Worm (Caenorhabditis elegans) whole organism, L4 larva: ENCODE measurements around the gene F56A8.3.
A peak's percentile ranks its signal among the peaks of the same experiment; 100 is the strongest.

Source experiments
- D1046.2 ChIP-seq: fragments of 200-800 bp; sonication (Bioruptor generic); IDR thresholded peaks from 2 replicates; pipeline ENCODE4 v1.3.6; 2022; ENCODE audit warnings: missing genetic modification characterization, missing compliant biosample characterization
- F10B5.3 ChIP-seq: sonication (generic microtip); optimal IDR thresholded peaks from 2 replicates; lab custom pipeline; 2016; ENCODE audit warnings: mild to moderate bottlenecking, missing genetic modification characterization, missing compliant biosample characterization
- F26F4.8 ChIP-seq: fragments of 200-800 bp; sonication (Bioruptor generic); conservative IDR thresholded peaks from 2 replicates; pipeline ENCODE4 v1.3.6; 2022; ENCODE audit warnings: missing genetic modification characterization, missing compliant biosample characterization
- F37D6.2 ChIP-seq: sonication (generic microtip); optimal IDR thresholded peaks from 2 replicates; lab custom pipeline; 2016; ENCODE audit warnings: mild to moderate bottlenecking, missing genetic modification characterization, missing compliant biosample characterization
- R02D3.7 ChIP-seq: fragments of 150-350 bp; sonication (generic microtip); optimal IDR thresholded peaks from 3 replicates; lab custom pipeline; 2014; ENCODE audit warnings: missing biosample characterization, missing genetic modification characterization
- T20F7.1 ChIP-seq: fragments of 200-800 bp; sonication (Bioruptor generic); optimal IDR thresholded peaks from 2 replicates; lab custom pipeline; 2018; ENCODE audit warnings: mild to moderate bottlenecking, missing genetic modification characterization, missing compliant biosample characterization
- T26A8.4 ChIP-seq: fragments of 200-800 bp; sonication (Bioruptor generic); IDR thresholded peaks from 2 replicates; pipeline ENCODE4 v1.3.6; 2022; ENCODE audit warnings: missing genetic modification characterization, missing compliant biosample characterization
- Y105C5A.15 ChIP-seq: fragments of 200-800 bp; sonication (Bioruptor generic); IDR thresholded peaks from 2 replicates; pipeline ENCODE4 v1.3.6; 2022; ENCODE audit warnings: missing genetic modification characterization, missing compliant biosample characterization
- Y48G9A.11 ChIP-seq: fragments of 200-800 bp; sonication (Bioruptor generic); IDR thresholded peaks from 2 replicates; pipeline ENCODE4 v1.3.6; 2022; ENCODE audit warnings: missing genetic modification reagents, missing genetic modification characterization, missing compliant biosample characterization
- ZK337.2 ChIP-seq: fragments of 200-800 bp; sonication (Bioruptor generic); IDR thresholded peaks from 2 replicates; pipeline ENCODE4 v1.3.6; 2022; ENCODE audit warnings: missing genetic modification reagents, missing genetic modification characterization, missing compliant biosample characterization
- aly-2 ChIP-seq: sonication (generic microtip); optimal IDR thresholded peaks from 2 replicates; lab custom pipeline; 2018; ENCODE audit warnings: missing biosample characterization, missing genetic modification characterization
- ceh-20 ChIP-seq: fragments of 200-800 bp; sonication (Bioruptor generic); IDR thresholded peaks from 2 replicates; pipeline ENCODE4 v1.3.6; 2022; ENCODE audit warnings: missing genetic modification reagents, missing genetic modification characterization, missing compliant biosample characterization
- ceh-62 ChIP-seq: sonication (generic microtip); optimal IDR thresholded peaks from 2 replicates; lab custom pipeline; 2017; ENCODE audit warnings: missing biosample characterization, missing genetic modification characterization
- ces-1 ChIP-seq: fragments of 150-350 bp; sonication (generic microtip); optimal IDR thresholded peaks from 4 replicates; lab custom pipeline; 2014; ENCODE audit warnings: missing biosample characterization, missing genetic modification reagents, missing genetic modification characterization
- ctbp-1 ChIP-seq: fragments of 200-800 bp; sonication (Bioruptor generic); IDR thresholded peaks from 2 replicates; pipeline ENCODE4 v1.3.6; 2022; ENCODE audit warnings: missing genetic modification reagents, missing genetic modification characterization, missing compliant biosample characterization
- dmd-6 ChIP-seq: fragments of 200-800 bp; sonication (Bioruptor generic); IDR thresholded peaks from 2 replicates; pipeline ENCODE4 v1.3.6; 2022; ENCODE audit warnings: missing genetic modification reagents, missing genetic modification characterization, missing compliant biosample characterization
- dmd-9 ChIP-seq: fragments of 200-800 bp; sonication (Bioruptor generic); IDR thresholded peaks from 2 replicates; pipeline ENCODE4 v1.3.6; 2022; ENCODE audit warnings: missing genetic modification reagents, missing genetic modification characterization, missing compliant biosample characterization
- dpl-1 ChIP-seq: fragments of 150-350 bp; optimal IDR thresholded peaks from 2 replicates; lab custom pipeline; 2014; ENCODE audit warnings: missing biosample characterization, missing genetic modification reagents, missing genetic modification characterization
- dve-1 ChIP-seq: sonication (generic microtip); optimal IDR thresholded peaks from 2 replicates; lab custom pipeline; 2017; ENCODE audit warnings: antibody characterized with exemption, mild to moderate bottlenecking, missing genetic modification characterization, missing compliant biosample characterization; ENCODE audit not compliant: insufficient read depth
- egl-27 ChIP-seq: sonication (generic microtip); optimal IDR thresholded peaks from 3 replicates; lab custom pipeline; 2017; ENCODE audit warnings: missing biosample characterization, missing genetic modification reagents, missing genetic modification characterization
- egl-43 ChIP-seq: fragments of 200-800 bp; sonication (Bioruptor generic); IDR thresholded peaks from 2 replicates; pipeline ENCODE4 v1.3.6; 2022; ENCODE audit warnings: missing genetic modification reagents, missing genetic modification characterization, missing compliant biosample characterization
- gei-8 ChIP-seq: fragments of 200-800 bp; sonication (Bioruptor generic); optimal IDR thresholded peaks from 2 replicates; lab custom pipeline; 2018; ENCODE audit warnings: mild to moderate bottlenecking, missing genetic modification characterization, missing compliant biosample characterization
- hlh-11 ChIP-seq: fragments of 200-800 bp; sonication (Bioruptor generic); optimal IDR thresholded peaks from 2 replicates; lab custom pipeline; 2018; ENCODE audit warnings: mild to moderate bottlenecking, missing genetic modification characterization, missing compliant biosample characterization
- hlh-30 ChIP-seq: sonication (generic microtip); optimal IDR thresholded peaks from 2 replicates; lab custom pipeline; 2017; ENCODE audit warnings: antibody characterized with exemption, mild to moderate bottlenecking, missing genetic modification characterization, missing compliant biosample characterization; ENCODE audit not compliant: insufficient read depth
- lin-39 ChIP-seq: fragments of 150-350 bp; optimal IDR thresholded peaks from 2 replicates; lab custom pipeline; 2014; ENCODE audit warnings: missing biosample characterization, missing genetic modification reagents, missing genetic modification characterization
- madf-5 ChIP-seq, 2 experiments: fragments of 200-800 bp; sonication (Bioruptor generic); IDR thresholded peaks; 2 replicates each; pipeline ENCODE4 v1.3.6; 2022; ENCODE audit warnings: missing compliant biosample characterization in 2 of 2, missing genetic modification characterization in 2 of 2
- madf-9 ChIP-seq: fragments of 200-800 bp; sonication (Bioruptor generic); conservative IDR thresholded peaks from 2 replicates; pipeline ENCODE4 v1.3.6; 2022; ENCODE audit warnings: missing genetic modification reagents, missing genetic modification characterization, missing compliant biosample characterization
- mep-1 ChIP-seq: fragments of 150-350 bp; sonication (generic microtip); optimal IDR thresholded peaks from 3 replicates; lab custom pipeline; 2014; ENCODE audit warnings: missing biosample characterization, missing genetic modification characterization
- mes-2 ChIP-seq: sonication (generic microtip); optimal IDR thresholded peaks from 2 replicates; lab custom pipeline; 2016; ENCODE audit warnings: missing genotype, mild to moderate bottlenecking, missing genetic modification characterization, missing compliant biosample characterization; ENCODE audit not compliant: poor library complexity, severe bottlenecking
- mxl-2 ChIP-seq: fragments of 200-800 bp; sonication (Bioruptor generic); conservative IDR thresholded peaks from 2 replicates; pipeline ENCODE4 v1.3.6; 2022; ENCODE audit warnings: missing genetic modification reagents, missing genetic modification characterization, missing compliant biosample characterization
- mxl-3 ChIP-seq: fragments of 200-800 bp; sonication (Bioruptor generic); optimal IDR thresholded peaks from 2 replicates; lab custom pipeline; 2018; ENCODE audit warnings: mild to moderate bottlenecking, missing genetic modification characterization, missing compliant biosample characterization
- nhr-10 ChIP-seq: fragments of 150-350 bp; optimal IDR thresholded peaks from 2 replicates; lab custom pipeline; 2014; ENCODE audit warnings: missing biosample characterization, missing genetic modification characterization
- nhr-102 ChIP-seq: sonication (generic microtip); optimal IDR thresholded peaks from 2 replicates; lab custom pipeline; 2016; ENCODE audit warnings: mild to moderate bottlenecking, missing genetic modification characterization, moderate library complexity, missing compliant biosample characterization
- nhr-11 ChIP-seq: fragments of 150-350 bp; optimal IDR thresholded peaks from 2 replicates; lab custom pipeline; 2014; ENCODE audit warnings: missing biosample characterization, missing genetic modification characterization
- nhr-111 ChIP-seq: fragments of 200-800 bp; sonication (Bioruptor generic); optimal IDR thresholded peaks from 2 replicates; lab custom pipeline; 2018; ENCODE audit warnings: mild to moderate bottlenecking, missing genetic modification characterization, missing compliant biosample characterization
- nhr-237 ChIP-seq: sonication (generic microtip); optimal IDR thresholded peaks from 2 replicates; lab custom pipeline; 2017; ENCODE audit warnings: missing biosample characterization, missing genetic modification characterization
- nhr-48 ChIP-seq: sonication (generic microtip); optimal IDR thresholded peaks from 2 replicates; lab custom pipeline; 2016; ENCODE audit warnings: mild to moderate bottlenecking, missing genetic modification characterization, missing compliant biosample characterization
- pha-4 ChIP-seq, 2 experiments: fragments of 150-350 bp in 1 of 2; fragments of 200-800 bp in 1 of 2; sonication (Bioruptor generic) in 1 of 2; IDR thresholded peaks in 1 of 2; optimal IDR thresholded peaks in 1 of 2; 2 replicates each; pipeline versions ENCODE4 v1.3.6 to Lab custom; 2014 to 2022; ENCODE audit warnings: missing genetic modification characterization in 2 of 2, missing genetic modification reagents in 2 of 2, missing biosample characterization in 1 of 2, missing compliant biosample characterization in 1 of 2
- rbr-2 ChIP-seq: sonication (generic microtip); optimal IDR thresholded peaks from 2 replicates; lab custom pipeline; 2016; ENCODE audit warnings: missing genotype, missing genetic modification characterization, missing compliant biosample characterization
- sdz-12 ChIP-seq: fragments of 200-800 bp; sonication (Bioruptor generic); optimal IDR thresholded peaks from 2 replicates; lab custom pipeline; 2018; ENCODE audit warnings: mild to moderate bottlenecking, missing genetic modification characterization, missing compliant biosample characterization
- set-16 ChIP-seq: fragments of 200-800 bp; sonication (Bioruptor generic); IDR thresholded peaks from 2 replicates; pipeline ENCODE4 v1.3.6; 2022; ENCODE audit warnings: missing genetic modification reagents, missing genetic modification characterization, missing compliant biosample characterization
- skn-1 ChIP-seq: fragments of 150-350 bp; optimal IDR thresholded peaks from 2 replicates; lab custom pipeline; 2014; ENCODE audit warnings: missing biosample characterization, missing genetic modification characterization
- snpc-4 ChIP-seq: fragments of 150-350 bp; optimal IDR thresholded peaks from 2 replicates; lab custom pipeline; 2014; ENCODE audit warnings: missing biosample characterization, missing genetic modification characterization
- tra-1 ChIP-seq: fragments of 200-800 bp; sonication (Bioruptor generic); IDR thresholded peaks from 2 replicates; pipeline ENCODE4 v1.3.6; 2022; ENCODE audit warnings: missing genetic modification reagents, missing genetic modification characterization, missing compliant biosample characterization
- unc-62 ChIP-seq, 3 experiments: fragments of 150-350 bp in 1 of 3; sonication (generic microtip); optimal IDR thresholded peaks in 2 of 3; peaks in 1 of 3; 1 replicate in 1 of 3; 2 replicates in 2 of 3; lab custom pipeline; 2014 to 2017; ENCODE audit warnings: missing biosample characterization in 3 of 3, missing genetic modification characterization in 3 of 3, missing genetic modification reagents in 3 of 3, missing genotype in 1 of 3
- zag-1 ChIP-seq: fragments of 150-350 bp; optimal IDR thresholded peaks from 2 replicates; lab custom pipeline; 2014; ENCODE audit warnings: missing biosample characterization, missing genetic modification characterization
- zfp-3 ChIP-seq: fragments of 200-800 bp; sonication (Bioruptor generic); conservative IDR thresholded peaks from 2 replicates; pipeline ENCODE4 v1.3.6; 2022; ENCODE audit warnings: missing genetic modification reagents, missing genetic modification characterization, missing compliant biosample characterization
- zip-11 ChIP-seq: fragments of 200-800 bp; sonication (Bioruptor generic); IDR thresholded peaks from 2 replicates; pipeline ENCODE4 v1.3.6; 2022; ENCODE audit warnings: missing genetic modification characterization, missing compliant biosample characterization
- ztf-11 ChIP-seq: fragments of 150-350 bp; optimal IDR thresholded peaks from 2 replicates; lab custom pipeline; 2014; ENCODE audit warnings: missing biosample characterization, missing genetic modification characterization

Gene F56A8.3

ce11 chrIII:13275784-13276183, 19.1 kb downstream of the F56A8.3 start (continued):
- TF ChIP-seq set-16 (GFP tag; lab: Robert Waterston, UW) (peak; percentile 80), ztf-11 (tag; lab: Kevin White, UChicago) (no peak), dmd-6 (GFP tag; lab: Robert Waterston, UW) (peak; percentile 36; the same call in 1 of the 2 replicates), zfp-3 (GFP tag; lab: Robert Waterston, UW) (no peak), nhr-11 (peak; percentile 39), R02D3.7 (tag; lab: Kevin White, UChicago) (no peak), nhr-237 (tag; lab: Kevin White, UChicago) (no peak), T26A8.4 (GFP tag; lab: Robert Waterston, UW) (0 out of 2 replicates have a peak, but pooled peaks have one; percentile 25), F37D6.2 (tag; lab: Kevin White, UChicago) (peak; percentile 62), Y48G9A.11 (GFP tag; lab: Robert Waterston, UW) (no peak), madf-9 (GFP tag; lab: Robert Waterston, UW) (0 out of 2 replicates have a peak, but pooled peaks have one; percentile 29), ceh-20 (GFP tag; lab: Robert Waterston, UW) (peak; percentile 58; the same call in 1 of the 2 replicates), nhr-111 (no peak), F10B5.3 (tag; lab: Kevin White, UChicago) (no peak), Y105C5A.15 (GFP tag; lab: Robert Waterston, UW) (no peak), skn-1 (tag; lab: Kevin White, UChicago) (no peak), hlh-11 (tag; lab: Kevin White, UChicago) (peak; percentile 81), snpc-4 (tag; lab: Kevin White, UChicago) (no peak), sdz-12 (GFP tag; lab: Kevin White, UChicago) (peak; percentile 15), tra-1 (GFP tag; lab: Robert Waterston, UW) (no peak), ctbp-1 (GFP tag; lab: Robert Waterston, UW) (peak; percentile 80), pha-4 (GFP tag; IDR thresholded peaks at IDR 0.05; lab: Robert Waterston, UW) (no peak), pha-4 (tag; optimal IDR thresholded peaks at IDR 0.05; lab: Kevin White, UChicago) (no peak), lin-39 (tag; lab: Kevin White, UChicago) (peak; percentile 39), egl-43 (peak; percentile 85; the same call in 1 of the 2 replicates), nhr-10 (tag; lab: Kevin White, UChicago) (no peak), zag-1 (peak; percentile 56), nhr-102 (tag; lab: Kevin White, UChicago) (no peak), ces-1 (GFP tag; lab: Kevin White, UChicago) (no peak), egl-27 (tag; lab: Kevin White, UChicago) (no peak), D1046.2 (no peak), T20F7.1 (GFP tag; lab: Kevin White, UChicago) (no peak), ZK337.2 (GFP tag; lab: Robert Waterston, UW) (0 out of 2 replicates have a peak, but pooled peaks have one; percentile 44), ceh-62 (no peak), zip-11 (no peak), F26F4.8 (no peak), nhr-48 (tag; lab: Kevin White, UChicago) (no peak), hlh-30 (peak; percentile 85), dve-1 (tag; lab: Kevin White, UChicago) (peak; percentile 60), mxl-3 (GFP tag; lab: Kevin White, UChicago) (no peak), mxl-2 (no peak), mep-1 (tag; lab: Kevin White, UChicago) (peak; percentile 74), rbr-2 (tag; lab: Kevin White, UChicago) (peak; percentile 83), dpl-1 (GFP tag; lab: Kevin White, UChicago) (peak; percentile 48), mes-2 (tag; lab: Kevin White, UChicago) (peak; percentile 41), unc-62 (GFP tag; optimal IDR thresholded peaks at IDR 0.05 in 1 of 2; lab: Kevin White, UChicago) (peak in 1 of 2 experiments; percentile 99), unc-62 (tag; optimal IDR thresholded peaks at IDR 0.05; lab: Kevin White, UChicago) (no peak), madf-5 (GFP tag; IDR thresholded peaks at IDR 0.05; lab: Robert Waterston, UW) (no peak), gei-8 (GFP tag; lab: Kevin White, UChicago) (no peak), dmd-9 (GFP tag; lab: Robert Waterston, UW) (no peak), aly-2 (no peak)
